Worm (Caenorhabditis elegans): ENCODE data around the gene rgs-9.

- no peak for TF ChIP-seq flt-1 (GFP tag; IDR thresholded peaks at IDR 0.05)
- TF ChIP-seq klf-2 (GFP tag; conservative IDR thresholded peaks at IDR 0.05), result no peak
- no peak for TF ChIP-seq med-1 (GFP tag; optimal IDR thresholded peaks at IDR 0.05; ENCODE audit: insufficient read depth)
- TF ChIP-seq ref-1 (GFP tag; conservative IDR thresholded peaks at IDR 0.05), result no peak
- TF ChIP-seq ztf-23 (GFP tag; IDR thresholded peaks at IDR 0.05), result no peak
- no peak for TF ChIP-seq tab-1 (GFP tag; IDR thresholded peaks at IDR 0.05)
- peak; percentile 10 for TF ChIP-seq cog-1 (tag; optimal IDR thresholded peaks at IDR 0.05)
These were observed 46.0 kb downstream of the rgs-9 start for ce11 chrX:1960895-1961715.
